Worm (Caenorhabditis elegans) whole organism, L4 larva: ENCODE measurements around the gene T11G6.3.

ENCODE experiments used
- D1046.2 ChIP-seq: fragments of 200-800 bp; sonication (Bioruptor generic); IDR thresholded peaks from 2 replicates; pipeline ENCODE4 v1.3.6; 2022; ENCODE audit warnings: missing genetic modification characterization, missing compliant biosample characterization
- F26F4.8 ChIP-seq: fragments of 200-800 bp; sonication (Bioruptor generic); conservative IDR thresholded peaks from 2 replicates; pipeline ENCODE4 v1.3.6; 2022; ENCODE audit warnings: missing genetic modification characterization, missing compliant biosample characterization
- Y105C5A.15 ChIP-seq: fragments of 200-800 bp; sonication (Bioruptor generic); IDR thresholded peaks from 2 replicates; pipeline ENCODE4 v1.3.6; 2022; ENCODE audit warnings: missing genetic modification characterization, missing compliant biosample characterization
- ZK337.2 ChIP-seq: fragments of 200-800 bp; sonication (Bioruptor generic); IDR thresholded peaks from 2 replicates; pipeline ENCODE4 v1.3.6; 2022; ENCODE audit warnings: missing genetic modification reagents, missing genetic modification characterization, missing compliant biosample characterization
- aha-1 ChIP-seq: fragments of 150-350 bp; peaks from one replicate; lab custom pipeline; 2014; ENCODE audit warnings: missing biosample characterization, missing genetic modification characterization
- attf-4 ChIP-seq: sonication (generic microtip); optimal IDR thresholded peaks from 3 replicates; lab custom pipeline; 2017; ENCODE audit warnings: missing biosample characterization, missing genetic modification characterization
- ceh-44 ChIP-seq: fragments of 200-800 bp; sonication (Bioruptor generic); IDR thresholded peaks from 2 replicates; pipeline ENCODE4 v1.3.6; 2022; ENCODE audit warnings: missing genetic modification reagents, missing genetic modification characterization, missing compliant biosample characterization
- ceh-62 ChIP-seq: sonication (generic microtip); optimal IDR thresholded peaks from 2 replicates; lab custom pipeline; 2017; ENCODE audit warnings: missing biosample characterization, missing genetic modification characterization
- ctbp-1 ChIP-seq: fragments of 200-800 bp; sonication (Bioruptor generic); IDR thresholded peaks from 2 replicates; pipeline ENCODE4 v1.3.6; 2022; ENCODE audit warnings: missing genetic modification reagents, missing genetic modification characterization, missing compliant biosample characterization
- daf-12 ChIP-seq: fragments of 150-350 bp; optimal IDR thresholded peaks from 2 replicates; lab custom pipeline; 2014; ENCODE audit warnings: missing biosample characterization, missing genetic modification reagents, missing genetic modification characterization
- daf-16 ChIP-seq, 3 experiments: sonication (generic microtip); optimal IDR thresholded peaks; 2 replicates each; lab custom pipeline; 2016 to 2017; ENCODE audit warnings: missing genetic modification characterization in 3 of 3, missing genetic modification reagents in 3 of 3, mild to moderate bottlenecking in 2 of 3, missing compliant biosample characterization in 2 of 3, missing biosample characterization in 1 of 3, moderate library complexity in 1 of 3
- daf-8 ChIP-seq: fragments of 200-800 bp; sonication (Bioruptor generic); IDR thresholded peaks from 2 replicates; pipeline ENCODE4 v1.3.6; 2022; ENCODE audit warnings: missing genetic modification characterization, missing compliant biosample characterization
- dmd-6 ChIP-seq: fragments of 200-800 bp; sonication (Bioruptor generic); IDR thresholded peaks from 2 replicates; pipeline ENCODE4 v1.3.6; 2022; ENCODE audit warnings: missing genetic modification reagents, missing genetic modification characterization, missing compliant biosample characterization
- duxl-1 ChIP-seq: sonication (generic microtip); optimal IDR thresholded peaks from 2 replicates; lab custom pipeline; 2016; ENCODE audit warnings: mild to moderate bottlenecking, missing genetic modification characterization, moderate library complexity, missing compliant biosample characterization; ENCODE audit not compliant: poor library complexity
- dve-1 ChIP-seq: sonication (generic microtip); optimal IDR thresholded peaks from 2 replicates; lab custom pipeline; 2017; ENCODE audit warnings: antibody characterized with exemption, mild to moderate bottlenecking, missing genetic modification characterization, missing compliant biosample characterization; ENCODE audit not compliant: insufficient read depth
- egl-43 ChIP-seq: fragments of 200-800 bp; sonication (Bioruptor generic); IDR thresholded peaks from 2 replicates; pipeline ENCODE4 v1.3.6; 2022; ENCODE audit warnings: missing genetic modification reagents, missing genetic modification characterization, missing compliant biosample characterization
- gei-8 ChIP-seq: fragments of 200-800 bp; sonication (Bioruptor generic); optimal IDR thresholded peaks from 2 replicates; lab custom pipeline; 2018; ENCODE audit warnings: mild to moderate bottlenecking, missing genetic modification characterization, missing compliant biosample characterization
- hlh-11 ChIP-seq: fragments of 200-800 bp; sonication (Bioruptor generic); optimal IDR thresholded peaks from 2 replicates; lab custom pipeline; 2018; ENCODE audit warnings: mild to moderate bottlenecking, missing genetic modification characterization, missing compliant biosample characterization
- hmg-1.1 ChIP-seq: fragments of 200-800 bp; sonication (Bioruptor generic); IDR thresholded peaks from 2 replicates; pipeline ENCODE4 v1.3.6; 2022; ENCODE audit warnings: missing genetic modification reagents, missing genetic modification characterization, missing compliant biosample characterization
- lir-3 ChIP-seq: sonication (generic microtip); optimal IDR thresholded peaks from 2 replicates; lab custom pipeline; 2016; ENCODE audit warnings: mild to moderate bottlenecking, missing genetic modification characterization, missing compliant biosample characterization
- madf-9 ChIP-seq: fragments of 200-800 bp; sonication (Bioruptor generic); conservative IDR thresholded peaks from 2 replicates; pipeline ENCODE4 v1.3.6; 2022; ENCODE audit warnings: missing genetic modification reagents, missing genetic modification characterization, missing compliant biosample characterization
- mxl-3 ChIP-seq: fragments of 200-800 bp; sonication (Bioruptor generic); optimal IDR thresholded peaks from 2 replicates; lab custom pipeline; 2018; ENCODE audit warnings: mild to moderate bottlenecking, missing genetic modification characterization, missing compliant biosample characterization
- nhr-10 ChIP-seq: fragments of 150-350 bp; optimal IDR thresholded peaks from 2 replicates; lab custom pipeline; 2014; ENCODE audit warnings: missing biosample characterization, missing genetic modification characterization
- rbr-2 ChIP-seq: sonication (generic microtip); optimal IDR thresholded peaks from 2 replicates; lab custom pipeline; 2016; ENCODE audit warnings: missing genotype, missing genetic modification characterization, missing compliant biosample characterization
- set-16 ChIP-seq: fragments of 200-800 bp; sonication (Bioruptor generic); IDR thresholded peaks from 2 replicates; pipeline ENCODE4 v1.3.6; 2022; ENCODE audit warnings: missing genetic modification reagents, missing genetic modification characterization, missing compliant biosample characterization
- skn-1 ChIP-seq: fragments of 150-350 bp; optimal IDR thresholded peaks from 2 replicates; lab custom pipeline; 2014; ENCODE audit warnings: missing biosample characterization, missing genetic modification characterization
- spr-1 ChIP-seq: sonication (generic microtip); optimal IDR thresholded peaks from 2 replicates; lab custom pipeline; 2016; ENCODE audit warnings: mild to moderate bottlenecking, missing genetic modification characterization, missing compliant biosample characterization
- unc-62 ChIP-seq, 3 experiments: fragments of 150-350 bp in 1 of 3; sonication (generic microtip); optimal IDR thresholded peaks in 2 of 3; peaks in 1 of 3; 1 replicate in 1 of 3; 2 replicates in 2 of 3; lab custom pipeline; 2014 to 2017; ENCODE audit warnings: missing biosample characterization in 3 of 3, missing genetic modification characterization in 3 of 3, missing genetic modification reagents in 3 of 3, missing genotype in 1 of 3
- vab-7 ChIP-seq: fragments of 200-800 bp; sonication (Bioruptor generic); IDR thresholded peaks from 2 replicates; pipeline ENCODE4 v1.3.6; 2022; ENCODE audit warnings: missing genetic modification reagents, missing genetic modification characterization, missing compliant biosample characterization
- zag-1 ChIP-seq: fragments of 150-350 bp; optimal IDR thresholded peaks from 2 replicates; lab custom pipeline; 2014; ENCODE audit warnings: missing biosample characterization, missing genetic modification characterization
- zip-2 ChIP-seq: fragments of 150-350 bp; optimal IDR thresholded peaks from 2 replicates; lab custom pipeline; 2014; ENCODE audit warnings: missing biosample characterization, missing genetic modification characterization
- ztf-11 ChIP-seq: fragments of 150-350 bp; optimal IDR thresholded peaks from 2 replicates; lab custom pipeline; 2014; ENCODE audit warnings: missing biosample characterization, missing genetic modification characterization

T11G6.3 gene

DNA sequence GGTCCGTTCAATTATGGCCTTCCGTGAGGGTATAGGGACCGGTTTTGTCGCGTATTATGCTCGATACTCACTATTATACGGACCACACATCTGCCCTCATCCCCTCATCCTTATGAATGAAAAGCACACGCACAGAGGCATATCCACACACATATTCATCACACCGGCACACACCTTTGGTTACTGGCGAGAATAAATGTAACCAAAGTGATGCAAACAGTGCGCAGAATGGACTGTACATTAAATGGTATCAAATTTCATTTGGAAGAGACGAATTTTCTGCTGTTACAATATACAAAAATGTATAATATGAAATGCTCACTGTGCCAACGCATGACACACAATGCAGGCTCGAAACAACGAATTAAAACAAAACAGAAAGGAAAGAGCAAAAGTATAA, 14.6 kb upstream of the T11G6.3 start:
- TF ChIP-seq aha-1 (tag; lab: Kevin White, UChicago) (peak; percentile 88), skn-1 (tag; lab: Kevin White, UChicago) (no peak), unc-62 (GFP tag; optimal IDR thresholded peaks at IDR 0.05 in 1 of 2; lab: Kevin White, UChicago) (peak in 1 of 2 experiments; percentile 44), unc-62 (tag; optimal IDR thresholded peaks at IDR 0.05; lab: Kevin White, UChicago) (no peak), hmg-1.1 (GFP tag; lab: Robert Waterston, UW) (no peak)

DNA sequence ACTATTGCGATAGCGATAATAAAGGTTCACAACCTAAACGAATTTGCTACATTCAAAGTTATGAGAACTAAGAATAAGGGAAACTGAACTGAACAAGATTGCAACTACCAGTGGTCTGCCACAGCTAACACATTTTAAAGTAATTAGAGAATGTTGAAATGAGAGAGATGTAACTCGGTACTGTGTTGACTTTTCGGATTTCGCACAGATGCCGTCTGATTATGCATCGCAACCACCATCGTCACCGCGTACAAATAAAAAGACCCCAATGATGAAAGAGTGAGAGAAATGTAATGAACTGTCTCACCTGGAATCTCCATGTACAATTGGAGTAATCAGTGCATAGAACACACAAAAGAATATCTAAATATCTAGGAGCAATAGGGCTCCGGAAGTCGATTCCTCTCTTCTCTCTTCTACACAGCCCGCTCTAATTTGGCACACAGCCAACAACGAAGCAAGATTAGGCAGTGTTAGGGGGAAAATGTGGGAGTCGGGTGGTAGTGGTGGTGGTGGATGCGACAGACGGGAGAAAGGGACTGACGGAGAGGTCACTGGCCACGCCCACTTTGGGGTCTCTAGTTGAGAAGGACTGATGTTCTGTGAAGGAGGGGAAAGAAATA, 13.7 kb upstream of the T11G6.3 start, which contains the start of gene F13E9.11:
TSS of gene F13E9.11 (minus strand) at position 507 of the 623 bp plus-strand sequence.
- TF ChIP-seq egl-43 (GFP tag; lab: Robert Waterston, UW) (no peak), ztf-11 (tag; lab: Kevin White, UChicago) (no peak), rbr-2 (peak; percentile 54), zip-2 (tag; lab: Kevin White, UChicago) (no peak), aha-1 (tag; lab: Kevin White, UChicago) (peak; percentile 95), duxl-1 (no peak), hlh-11 (tag; lab: Kevin White, UChicago) (no peak), mxl-3 (GFP tag; lab: Kevin White, UChicago) (peak; percentile 14), attf-4 (no peak), ctbp-1 (GFP tag; lab: Robert Waterston, UW) (0 out of 2 replicates have a peak, but pooled peaks have one; percentile 10), ceh-62 (no peak), daf-8 (GFP tag; lab: Robert Waterston, UW) (no peak), ZK337.2 (no peak), unc-62 (GFP tag; optimal IDR thresholded peaks at IDR 0.05 in 1 of 2; lab: Kevin White, UChicago) (peak in 1 of 2 experiments; percentile 97), unc-62 (tag; optimal IDR thresholded peaks at IDR 0.05; lab: Kevin White, UChicago) (no peak)

DNA sequence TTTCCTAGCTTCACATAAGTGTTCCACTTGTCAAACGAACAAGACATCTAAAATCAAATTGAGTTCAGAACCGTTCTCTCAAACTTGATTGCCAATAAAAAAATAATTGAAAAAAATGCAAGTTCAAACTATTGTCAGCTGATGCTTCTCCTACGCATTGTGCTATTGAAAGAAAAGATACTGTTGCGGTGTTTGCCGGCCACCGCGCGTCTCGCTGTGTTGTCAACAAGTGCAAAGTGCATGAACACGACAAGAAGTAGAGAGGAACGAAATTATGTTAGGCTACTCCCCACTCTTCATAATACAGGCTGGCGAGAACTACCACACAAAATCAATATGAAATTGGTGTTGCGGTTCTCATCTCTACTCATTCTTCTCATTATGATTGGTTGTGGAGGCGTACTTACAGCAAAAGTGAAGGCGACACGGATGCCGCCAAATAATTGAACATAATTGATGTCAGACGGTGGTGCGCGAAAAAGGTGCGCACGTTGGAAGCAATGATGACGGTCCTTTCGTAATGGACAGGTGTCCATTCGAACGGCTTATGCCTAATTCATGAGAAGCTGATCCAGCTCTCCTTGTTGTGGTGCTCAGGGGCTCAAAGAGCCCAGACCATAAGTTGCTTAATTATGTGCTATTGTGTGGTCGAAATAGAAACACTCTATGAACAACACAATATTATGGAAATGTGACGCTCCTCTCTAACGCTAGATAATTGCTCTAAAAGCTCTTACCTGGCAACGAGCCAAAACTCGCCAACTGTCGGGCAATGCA, 12.5 kb upstream of the T11G6.3 start:
- peak in 1 of 2 experiments; percentile 89 for TF ChIP-seq unc-62 (GFP tag; optimal IDR thresholded peaks at IDR 0.05 in 1 of 2; lab: Kevin White, UChicago)
- no peak for TF ChIP-seq unc-62 (tag; optimal IDR thresholded peaks at IDR 0.05; lab: Kevin White, UChicago)
- TF ChIP-seq F26F4.8 (GFP tag; lab: Robert Waterston, UW), result 0 out of 2 replicates have a peak, but pooled peaks have one; percentile 9
- TF ChIP-seq daf-16 (GFP tag; optimal IDR thresholded peaks at IDR 0.05; lab: Kevin White, UChicago), result no peak
- TF ChIP-seq daf-16 (tag; optimal IDR thresholded peaks at IDR 0.05; lab: Kevin White, UChicago), result peak; percentile 71
- no peak for TF ChIP-seq daf-12

DNA sequence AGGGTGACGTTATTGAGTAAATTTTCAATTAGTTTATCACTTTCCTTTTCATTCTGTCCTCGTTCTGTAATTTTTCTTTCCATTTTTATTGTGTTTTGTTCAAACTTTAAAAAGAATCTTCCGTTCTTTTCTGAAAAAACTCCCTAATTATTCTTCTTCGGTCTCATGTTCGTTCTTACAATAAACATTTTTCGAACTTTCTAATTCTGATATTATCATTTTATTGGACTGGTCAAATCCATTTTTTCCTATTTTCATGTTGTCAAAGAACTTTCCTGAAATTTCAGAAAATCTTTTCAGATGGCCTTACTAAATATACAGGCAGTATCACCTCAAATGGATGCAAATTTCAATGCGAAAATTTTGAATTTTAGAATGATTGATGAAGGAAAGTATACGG, 9.0 kb upstream of the T11G6.3 start, which contains the start of gene nish-1:
TSS of gene nish-1 (plus strand) at position 301 of the 400 bp plus-strand sequence.
- TF ChIP-seq lir-3 (no peak), daf-16 (GFP tag; optimal IDR thresholded peaks at IDR 0.05; lab: Kevin White, UChicago) (no peak), daf-16 (tag; optimal IDR thresholded peaks at IDR 0.05; lab: Kevin White, UChicago) (no peak), mxl-3 (GFP tag; lab: Kevin White, UChicago) (no peak), madf-9 (GFP tag; lab: Robert Waterston, UW) (no peak), hlh-11 (tag; lab: Kevin White, UChicago) (no peak), unc-62 (GFP tag; optimal IDR thresholded peaks at IDR 0.05 in 1 of 2; lab: Kevin White, UChicago) (no peak), unc-62 (tag; optimal IDR thresholded peaks at IDR 0.05; lab: Kevin White, UChicago) (no peak), dve-1 (tag; lab: Kevin White, UChicago) (no peak), gei-8 (GFP tag; lab: Kevin White, UChicago) (no peak), nhr-10 (tag; lab: Kevin White, UChicago) (no peak), D1046.2 (GFP tag; lab: Robert Waterston, UW) (no peak), spr-1 (tag; lab: Kevin White, UChicago) (no peak), Y105C5A.15 (GFP tag; lab: Robert Waterston, UW) (no peak), dmd-6 (no peak), rbr-2 (no peak)

DNA sequence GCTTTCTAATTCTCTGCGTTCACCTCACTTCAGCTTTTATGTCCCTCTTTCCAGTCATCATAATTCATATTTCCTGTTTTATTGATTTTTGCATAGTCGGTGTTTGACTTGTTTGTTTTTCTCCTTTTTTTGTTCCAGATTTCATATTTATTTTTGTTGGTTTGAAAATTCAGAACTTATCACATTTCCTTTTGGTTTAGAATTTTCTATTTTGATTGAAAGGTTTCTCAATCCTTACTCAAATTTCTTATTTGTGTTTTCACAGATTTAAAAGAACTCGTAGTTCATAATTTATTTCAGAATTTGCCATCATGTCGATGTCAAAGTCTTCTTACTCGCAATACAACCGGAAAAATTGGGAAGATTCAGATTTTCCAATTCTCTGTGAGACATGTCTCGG, 6.1 kb upstream of the T11G6.3 start, which contains the start of gene rbm-22:
TSS of gene rbm-22 (plus strand) at position 301 of the 400 bp plus-strand sequence.
- no peak for TF ChIP-seq zag-1 (tag; lab: Kevin White, UChicago)
- no peak for TF ChIP-seq dve-1 (tag; lab: Kevin White, UChicago)
- no peak for TF ChIP-seq ceh-44 (GFP tag; lab: Robert Waterston, UW)
- no peak for TF ChIP-seq duxl-1
- no peak for TF ChIP-seq vab-7
- TF ChIP-seq ceh-62, result no peak
- TF ChIP-seq set-16, result no peak
- TF ChIP-seq skn-1 (tag; lab: Kevin White, UChicago), result no peak
- no peak for TF ChIP-seq aha-1 (tag; lab: Kevin White, UChicago)
